Fruit fly (Drosophila melanogaster) whole organism, embryonic: ENCODE results near the gene Jon25Bi.

Experiments
- ATbp ChIP-seq: fragments of 200-800 bp; sonication (Bioruptor generic); optimal IDR thresholded peaks from 2 replicates; lab custom pipeline; 2017; ENCODE audit warnings: missing biosample characterization, mild to moderate bottlenecking, missing genetic modification characterization, missing genetic modification reagents
- CG10321 ChIP-seq: fragments of 200-800 bp; sonication (Bioruptor generic); IDR thresholded peaks from 2 replicates; pipeline ENCODE4 v1.3.6; 2022; ENCODE audit warnings: missing biosample characterization, missing genetic modification characterization
- CG10431 ChIP-seq: fragments of 200-800 bp; sonication (Bioruptor generic); optimal IDR thresholded peaks from 3 replicates; lab custom pipeline; 2018; ENCODE audit warnings: missing biosample characterization, mild to moderate bottlenecking, missing genetic modification characterization
- CG10462 ChIP-seq: fragments of 200-800 bp; sonication (Bioruptor generic); optimal IDR thresholded peaks from 2 replicates; lab custom pipeline; 2016; ENCODE audit warnings: missing biosample characterization, missing genetic modification characterization
- CG10654 ChIP-seq: fragments of 200-800 bp; sonication (Bioruptor generic); optimal IDR thresholded peaks from 2 replicates; lab custom pipeline; 2016; ENCODE audit warnings: missing biosample characterization, missing genetic modification characterization
- CG11093 ChIP-seq: fragments of 200-800 bp; sonication (Bioruptor generic); IDR thresholded peaks from 3 replicates; pipeline ENCODE4 v1.3.6; 2022; ENCODE audit warnings: missing biosample characterization, missing genetic modification characterization
- CG12942 ChIP-seq: fragments of 200-800 bp; sonication (Bioruptor generic); optimal IDR thresholded peaks from 3 replicates; lab custom pipeline; 2016; ENCODE audit warnings: missing biosample characterization, missing genetic modification characterization
- CG13775 ChIP-seq: fragments of 200-800 bp; sonication (Bioruptor generic); optimal IDR thresholded peaks from 3 replicates; lab custom pipeline; 2017; ENCODE audit warnings: missing biosample characterization, mild to moderate bottlenecking, missing genetic modification characterization
- CG14050 ChIP-seq: fragments of 200-800 bp; sonication (Bioruptor generic); IDR thresholded peaks from 3 replicates; pipeline ENCODE4 v1.3.6; 2022; ENCODE audit warnings: missing biosample characterization, missing genetic modification characterization
- CG14441 ChIP-seq: fragments of 200-800 bp; sonication (Bioruptor generic); IDR thresholded peaks from 2 replicates; pipeline ENCODE4 v1.3.6; 2022; ENCODE audit warnings: missing biosample characterization, missing genetic modification characterization
- CG15601 ChIP-seq: fragments of 200-800 bp; sonication (Bioruptor generic); optimal IDR thresholded peaks from 3 replicates; lab custom pipeline; 2019; ENCODE audit warnings: missing biosample characterization, mild to moderate bottlenecking, missing genetic modification characterization, moderate library complexity
- CG18476 ChIP-seq: fragments of 200-800 bp; sonication (Bioruptor generic); optimal IDR thresholded peaks from 2 replicates; lab custom pipeline; 2016; ENCODE audit warnings: missing biosample characterization, mild to moderate bottlenecking, missing genetic modification characterization
- CG18619 ChIP-seq: fragments of 200-800 bp; sonication (Bioruptor generic); optimal IDR thresholded peaks from 3 replicates; lab custom pipeline; 2017; ENCODE audit warnings: missing biosample characterization, mild to moderate bottlenecking, missing genetic modification characterization
- CG18764 ChIP-seq: fragments of 200-800 bp; sonication (Bioruptor generic); optimal IDR thresholded peaks from 3 replicates; lab custom pipeline; 2016; ENCODE audit warnings: missing biosample characterization, missing genetic modification characterization
- CG2875 ChIP-seq: fragments of 200-800 bp; sonication (Bioruptor generic); optimal IDR thresholded peaks from 2 replicates; lab custom pipeline; 2017; ENCODE audit warnings: missing biosample characterization, mild to moderate bottlenecking, missing genetic modification characterization, missing genetic modification reagents
- CG33557 ChIP-seq: fragments of 200-800 bp; sonication (Bioruptor generic); optimal IDR thresholded peaks from 2 replicates; lab custom pipeline; 2019; ENCODE audit warnings: missing biosample characterization, mild to moderate bottlenecking, missing genetic modification characterization, moderate library complexity
- CG3407 ChIP-seq: fragments of 200-800 bp; sonication (Bioruptor generic); optimal IDR thresholded peaks from 2 replicates; lab custom pipeline; 2018; ENCODE audit warnings: missing biosample characterization, mild to moderate bottlenecking, missing genetic modification characterization
- CG42726 ChIP-seq: fragments of 200-800 bp; sonication (Bioruptor generic); IDR thresholded peaks from 2 replicates; pipeline ENCODE4 v1.3.6; 2022; ENCODE audit warnings: missing biosample characterization, missing genetic modification characterization; ENCODE audit not compliant: partially characterized antibody
- CG43689 ChIP-seq: fragments of 200-800 bp; sonication (Bioruptor generic); IDR thresholded peaks from 2 replicates; pipeline ENCODE4 v1.3.6; 2022; ENCODE audit warnings: missing biosample characterization, missing genetic modification characterization
- CG4820 ChIP-seq: fragments of 200-800 bp; sonication (Bioruptor generic); optimal IDR thresholded peaks from 3 replicates; lab custom pipeline; 2016; ENCODE audit warnings: missing biosample characterization, missing genetic modification characterization
- CG5180 ChIP-seq: fragments of 200-800 bp; sonication (Bioruptor generic); optimal IDR thresholded peaks from 3 replicates; lab custom pipeline; 2017; ENCODE audit warnings: missing biosample characterization, missing genetic modification characterization, mild to moderate bottlenecking, moderate library complexity, missing genetic modification reagents
- CG7357 ChIP-seq: fragments of 200-800 bp; sonication (Bioruptor generic); IDR thresholded peaks from 3 replicates; pipeline ENCODE4 v1.3.6; 2022; ENCODE audit warnings: missing biosample characterization, missing genetic modification characterization
- CG7372 ChIP-seq: fragments of 200-800 bp; sonication (Bioruptor generic); IDR thresholded peaks from 2 replicates; pipeline ENCODE4 v1.3.6; 2022; ENCODE audit warnings: missing biosample characterization, missing genetic modification characterization
- CG8765 ChIP-seq: fragments of 200-800 bp; sonication (Bioruptor generic); IDR thresholded peaks from 2 replicates; pipeline ENCODE4 v1.3.6; 2022; ENCODE audit warnings: missing biosample characterization, missing genetic modification characterization
- Dad ChIP-seq: fragments of 200-800 bp; sonication (Bioruptor generic); optimal IDR thresholded peaks from 3 replicates; lab custom pipeline; 2016; ENCODE audit warnings: missing biosample characterization, missing genetic modification characterization
- Dbx ChIP-seq: fragments of 200-800 bp; sonication (Bioruptor generic); IDR thresholded peaks from 3 replicates; pipeline ENCODE4 v1.3.6; 2022; ENCODE audit warnings: missing biosample characterization, missing genetic modification characterization
- E2f2 ChIP-seq: fragments of 200-800 bp; sonication (Bioruptor generic); IDR thresholded peaks from 2 replicates; pipeline ENCODE4 v1.3.6; 2022; ENCODE audit warnings: missing biosample characterization, missing genetic modification characterization
- Hmr ChIP-seq: fragments of 200-800 bp; sonication (Bioruptor generic); optimal IDR thresholded peaks from 3 replicates; lab custom pipeline; 2017; ENCODE audit warnings: mild to moderate bottlenecking, missing biosample characterization, missing genetic modification reagents, missing genetic modification characterization
- Hr51 ChIP-seq, 2 experiments: fragments of 200-800 bp; sonication (Bioruptor generic); optimal IDR thresholded peaks; 2 replicates in 1 of 2; 3 replicates in 1 of 2; lab custom pipeline; 2016 to 2018; ENCODE audit warnings: missing biosample characterization in 2 of 2, missing genetic modification characterization in 2 of 2, mild to moderate bottlenecking in 1 of 2, moderate library complexity in 1 of 2
- Hr78 ChIP-seq, 2 experiments: fragments of 200-800 bp in 1 of 2; fragments of >200 bp in 1 of 2; sonication (Bioruptor generic) in 1 of 2; optimal IDR thresholded peaks; 2 replicates each; lab custom pipeline; 2017 to 2019; ENCODE audit warnings: missing biosample characterization in 2 of 2, missing genetic modification characterization in 2 of 2, mild to moderate bottlenecking in 1 of 2, moderate library complexity in 1 of 2
- Meics ChIP-seq: fragments of 200-800 bp; sonication (Bioruptor generic); optimal IDR thresholded peaks from 2 replicates; lab custom pipeline; 2017; ENCODE audit warnings: missing biosample characterization, mild to moderate bottlenecking, missing genetic modification characterization
- Mrtf ChIP-seq: fragments of 200-800 bp; sonication (Bioruptor generic); IDR thresholded peaks from 3 replicates; pipeline ENCODE4 v1.3.6; 2022; ENCODE audit warnings: missing biosample characterization, missing genetic modification characterization
- Oli ChIP-seq: fragments of 200-800 bp; sonication (Bioruptor generic); optimal IDR thresholded peaks from 2 replicates; lab custom pipeline; 2018; ENCODE audit warnings: missing biosample characterization, mild to moderate bottlenecking, missing genetic modification characterization, moderate library complexity
- Rx ChIP-seq: fragments of 200-800 bp; sonication (Bioruptor generic); IDR thresholded peaks from 2 replicates; pipeline ENCODE4 v1.3.6; 2022; ENCODE audit warnings: missing biosample characterization, missing genetic modification characterization
- al ChIP-seq: fragments of 200-800 bp; sonication (Bioruptor generic); IDR thresholded peaks from 2 replicates; pipeline ENCODE4 v1.3.6; 2022; ENCODE audit warnings: missing biosample characterization, missing genetic modification characterization
- cato ChIP-seq: fragments of 200-800 bp; sonication (Bioruptor generic); optimal IDR thresholded peaks from 2 replicates; lab custom pipeline; 2016; ENCODE audit warnings: missing biosample characterization, missing genetic modification characterization, borderline replicate concordance
- chn ChIP-seq: fragments of 200-800 bp; sonication (Bioruptor generic); optimal IDR thresholded peaks from 2 replicates; lab custom pipeline; 2016; ENCODE audit warnings: missing biosample characterization, missing genetic modification characterization
- dm ChIP-seq: fragments of 200-800 bp; sonication (Bioruptor generic); optimal IDR thresholded peaks from 3 replicates; lab custom pipeline; 2016; ENCODE audit warnings: missing biosample characterization, missing genetic modification characterization
- dysf ChIP-seq: fragments of 200-800 bp; sonication (Bioruptor generic); IDR thresholded peaks from 3 replicates; pipeline ENCODE4 v1.3.6; 2022; ENCODE audit warnings: missing biosample characterization, missing genetic modification characterization
- fd64A ChIP-seq: fragments of 200-800 bp; sonication (Bioruptor generic); optimal IDR thresholded peaks from 3 replicates; lab custom pipeline; 2018; ENCODE audit warnings: missing biosample characterization, mild to moderate bottlenecking, missing genetic modification characterization
- ftz-f1 ChIP-seq: fragments of 200-800 bp; sonication (Bioruptor generic); optimal IDR thresholded peaks from 2 replicates; lab custom pipeline; 2016; ENCODE audit warnings: missing biosample characterization, missing genetic modification characterization
- gcm ChIP-seq: fragments of 200-800 bp; sonication (Bioruptor generic); optimal IDR thresholded peaks from 2 replicates; lab custom pipeline; 2019; ENCODE audit warnings: missing biosample characterization, mild to moderate bottlenecking, missing genetic modification characterization, moderate library complexity
- gem ChIP-seq: fragments of 200-800 bp; sonication (Bioruptor generic); optimal IDR thresholded peaks from 2 replicates; lab custom pipeline; 2019; ENCODE audit warnings: missing biosample characterization, mild to moderate bottlenecking, missing genetic modification characterization, moderate library complexity
- grn ChIP-seq: fragments of 200-800 bp; sonication (Bioruptor generic); optimal IDR thresholded peaks from 3 replicates; lab custom pipeline; 2017; ENCODE audit warnings: missing biosample characterization, missing genetic modification characterization
- inv ChIP-seq: fragments of 200-800 bp; sonication (Bioruptor generic); IDR thresholded peaks from 2 replicates; pipeline ENCODE4 v1.3.6; 2022; ENCODE audit warnings: missing biosample characterization, missing genetic modification characterization; ENCODE audit not compliant: partially characterized antibody
- kay ChIP-seq: fragments of 200-800 bp; sonication (Bioruptor generic); optimal IDR thresholded peaks from 2 replicates; lab custom pipeline; 2016; ENCODE audit warnings: missing biosample characterization, missing genetic modification characterization
- klu ChIP-seq: fragments of 200-800 bp; sonication (Bioruptor generic); IDR thresholded peaks from 2 replicates; pipeline ENCODE4 v1.3.6; 2022; ENCODE audit warnings: missing biosample characterization, missing genetic modification characterization
- kni ChIP-seq: fragments of 200-800 bp; sonication (Bioruptor generic); optimal IDR thresholded peaks from 3 replicates; lab custom pipeline; 2017; ENCODE audit warnings: mild to moderate bottlenecking, missing biosample characterization, missing genetic modification reagents, missing genetic modification characterization
- luna ChIP-seq: fragments of 200-800 bp; sonication (Bioruptor generic); optimal IDR thresholded peaks from 2 replicates; lab custom pipeline; 2016; ENCODE audit warnings: missing biosample characterization, missing genetic modification characterization
- ttk ChIP-seq: fragments of 200-800 bp; sonication (Bioruptor generic); IDR thresholded peaks from 2 replicates; pipeline ENCODE4 v2.1.2; 2022; ENCODE audit warnings: missing biosample characterization, missing genetic modification characterization

Gene Jon25Bi

dm6 chr2L:4907986-4908385, 47.0 kb downstream of the Jon25Bi start (continued):
- peak; percentile 63; the same call in 1 of the 2 replicates for TF ChIP-seq CG43689 (GFP tag; lab: Robert Waterston, UW)
- TF ChIP-seq chn (GFP tag; lab: Kevin White, UChicago), result no peak
- peak; percentile 4 for TF ChIP-seq Dad (GFP tag; lab: Kevin White, UChicago)
- no peak for TF ChIP-seq CG33557 (GFP tag; lab: Kevin White, UChicago)
- TF ChIP-seq CG3407 (GFP tag; lab: Kevin White, UChicago), result peak; percentile 75
- TF ChIP-seq CG12942 (GFP tag; lab: Kevin White, UChicago), result peak; percentile 54
- TF ChIP-seq Rx (GFP tag; lab: Robert Waterston, UW), result no peak
- TF ChIP-seq kni (GFP tag; lab: Kevin White, UChicago), result no peak
- TF ChIP-seq CG10321, result peak; percentile 47; the same call in 1 of the 2 replicates
- TF ChIP-seq CG5180, result peak; percentile 75
- TF ChIP-seq CG18476 (GFP tag; lab: Kevin White, UChicago), result peak; percentile 0
- TF ChIP-seq Hr51 (GFP tag; optimal IDR thresholded peaks at IDR 0.05; lab: Kevin White, UChicago), result peak in 1 of 2 experiments; percentile 95
- no peak for TF ChIP-seq CG8765 (GFP tag; lab: Robert Waterston, UW)
- TF ChIP-seq kay, result no peak
- TF ChIP-seq grn (GFP tag; lab: Kevin White, UChicago), result no peak
- TF ChIP-seq CG2875 (GFP tag; lab: Kevin White, UChicago), result peak; percentile 74
- TF ChIP-seq CG10654 (GFP tag; lab: Kevin White, UChicago), result peak; percentile 53
- no peak for TF ChIP-seq CG10431
- peak; percentile 41 for TF ChIP-seq CG4820 (GFP tag; lab: Kevin White, UChicago)
- peak; percentile 10 for TF ChIP-seq fd64A (GFP tag; lab: Kevin White, UChicago)
- TF ChIP-seq gem (tag; lab: Kevin White, UChicago), result peak; percentile 90
- peak; percentile 44 for TF ChIP-seq Hmr (GFP tag; lab: Kevin White, UChicago)
- no peak for TF ChIP-seq Mrtf (GFP tag; lab: Robert Waterston, UW)
- peak; percentile 81 for TF ChIP-seq ATbp (GFP tag; lab: Kevin White, UChicago)
- peak; percentile 55 for TF ChIP-seq CG18619 (GFP tag; lab: Kevin White, UChicago)
- TF ChIP-seq CG18764 (GFP tag; lab: Kevin White, UChicago), result peak; percentile 41
- TF ChIP-seq dm (GFP tag; lab: Kevin White, UChicago), result no peak
- TF ChIP-seq ftz-f1 (GFP tag; lab: Kevin White, UChicago), result no peak
- no peak for TF ChIP-seq CG13775 (GFP tag; lab: Kevin White, UChicago)
- TF ChIP-seq ttk (GFP tag; lab: Robert Waterston, UW), result peak; percentile 84
- peak; percentile 69 for TF ChIP-seq dysf (GFP tag; lab: Robert Waterston, UW)
- peak; percentile 50 for TF ChIP-seq CG15601 (tag; lab: Kevin White, UChicago)
- peak; percentile 86 for TF ChIP-seq Oli (tag; lab: Kevin White, UChicago)
- TF ChIP-seq CG11093 (GFP tag; lab: Robert Waterston, UW), result 0 out of 3 replicates have a peak, but pooled peaks have one; percentile 17
- peak; percentile 31; the same call in 1 of the 2 replicates for TF ChIP-seq CG7372 (GFP tag; lab: Robert Waterston, UW)
- TF ChIP-seq Hr78 (GFP tag; optimal IDR thresholded peaks at IDR 0.05; lab: Kevin White, UChicago), result peak in 1 of 2 experiments; percentile 67
- no peak for TF ChIP-seq inv
- no peak for TF ChIP-seq Dbx (GFP tag; lab: Robert Waterston, UW)
- TF ChIP-seq Meics (GFP tag; lab: Kevin White, UChicago), result peak; percentile 54
- TF ChIP-seq gcm (GFP tag; lab: Kevin White, UChicago), result peak; percentile 83
- TF ChIP-seq luna (GFP tag; lab: Kevin White, UChicago), result no peak
- 0 out of 3 replicates have a peak, but pooled peaks have one; percentile 47 for TF ChIP-seq CG7357 (GFP tag; lab: Robert Waterston, UW)
- TF ChIP-seq CG14050 (GFP tag; lab: Robert Waterston, UW), result peak; percentile 76
- no peak for TF ChIP-seq CG42726
- TF ChIP-seq al (GFP tag; lab: Robert Waterston, UW), result no peak
- TF ChIP-seq cato (GFP tag; lab: Kevin White, UChicago), result peak; percentile 35
- no peak for TF ChIP-seq klu
- TF ChIP-seq E2f2 (GFP tag; lab: Robert Waterston, UW), result peak; percentile 57; the same call in 1 of the 2 replicates
- TF ChIP-seq CG14441 (GFP tag; lab: Robert Waterston, UW), result peak; percentile 46; the same call in 1 of the 2 replicates
- peak; percentile 64 for TF ChIP-seq CG10462
